Worm (Caenorhabditis elegans) whole organism, young adult: ENCODE data around the gene ras-1.

ENCODE experiments used
- F10E7.11 ChIP-seq: sonication (generic microtip); optimal IDR thresholded peaks from 2 replicates; lab custom pipeline; 2017; ENCODE audit warnings: mild to moderate bottlenecking, missing genetic modification characterization, moderate library complexity, missing compliant biosample characterization
- F39B2.1 ChIP-seq: fragments of 200-800 bp; sonication (Bioruptor generic); IDR thresholded peaks from 2 replicates; pipeline ENCODE4 v1.3.6; 2022; ENCODE audit warnings: missing genetic modification reagents, missing genetic modification characterization, missing compliant biosample characterization
- F49E8.2 ChIP-seq: sonication (generic microtip); optimal IDR thresholded peaks from 3 replicates; lab custom pipeline; 2017; ENCODE audit warnings: missing genetic modification characterization, mild to moderate bottlenecking, missing compliant biosample characterization, antibody characterized with exemption, moderate library complexity; ENCODE audit not compliant: insufficient read depth
- K12H6.12 ChIP-seq: fragments of 200-800 bp; sonication (Bioruptor generic); optimal IDR thresholded peaks from 2 replicates; lab custom pipeline; 2018; ENCODE audit warnings: mild to moderate bottlenecking, missing genetic modification characterization, missing compliant biosample characterization
- T26A5.8 ChIP-seq: sonication (generic microtip); optimal IDR thresholded peaks from 2 replicates; lab custom pipeline; 2016; ENCODE audit warnings: missing genetic modification characterization, missing compliant biosample characterization
- ZK185.1 ChIP-seq: sonication (generic microtip); optimal IDR thresholded peaks from 2 replicates; lab custom pipeline; 2016; ENCODE audit warnings: mild to moderate bottlenecking, missing genetic modification characterization, missing compliant biosample characterization; ENCODE audit not compliant: poor library complexity, severe bottlenecking
- atf-7 ChIP-seq: sonication (generic microtip); optimal IDR thresholded peaks from 2 replicates; lab custom pipeline; 2017; ENCODE audit warnings: mild to moderate bottlenecking, missing genetic modification characterization, missing compliant biosample characterization
- attf-5 ChIP-seq: fragments of 200-800 bp; sonication (Bioruptor generic); optimal IDR thresholded peaks from 2 replicates; lab custom pipeline; 2018; ENCODE audit warnings: mild to moderate bottlenecking, missing genetic modification characterization, missing compliant biosample characterization
- attf-6 ChIP-seq: fragments of 200-800 bp; sonication (Bioruptor generic); IDR thresholded peaks from 2 replicates; pipeline ENCODE4 v1.3.6; 2022; ENCODE audit warnings: missing genetic modification reagents, missing genetic modification characterization, missing compliant biosample characterization
- cebp-1 ChIP-seq, 2 experiments: fragments of 200-800 bp in 1 of 2; sonication (Bioruptor generic) in 1 of 2; sonication (generic microtip) in 1 of 2; IDR thresholded peaks in 1 of 2; optimal IDR thresholded peaks in 1 of 2; 2 replicates each; pipeline versions ENCODE4 v1.3.6 to Lab custom; 2017 to 2022; ENCODE audit warnings: missing compliant biosample characterization in 2 of 2, missing genetic modification characterization in 2 of 2, mild to moderate bottlenecking in 1 of 2, missing genetic modification reagents in 1 of 2, moderate library complexity in 1 of 2
- ceh-91 ChIP-seq: fragments of 200-800 bp; sonication (Bioruptor generic); IDR thresholded peaks from 2 replicates; pipeline ENCODE4 v1.3.6; 2022; ENCODE audit warnings: missing genetic modification reagents, missing genetic modification characterization, missing compliant biosample characterization
- ets-4 ChIP-seq: fragments of 200-800 bp; sonication (Bioruptor generic); optimal IDR thresholded peaks from 2 replicates; lab custom pipeline; 2018; ENCODE audit warnings: mild to moderate bottlenecking, missing genetic modification characterization, missing compliant biosample characterization
- hlh-12 ChIP-seq: sonication (generic microtip); optimal IDR thresholded peaks from 2 replicates; lab custom pipeline; 2016; ENCODE audit warnings: missing genetic modification characterization, missing compliant biosample characterization
- hmg-1.2 ChIP-seq: fragments of 200-800 bp; sonication (Bioruptor generic); IDR thresholded peaks from 2 replicates; pipeline ENCODE4 v1.3.6; 2022; ENCODE audit warnings: missing genetic modification reagents, missing genetic modification characterization, missing compliant biosample characterization
- let-526 ChIP-seq: fragments of 200-800 bp; sonication (Bioruptor generic); IDR thresholded peaks from 2 replicates; pipeline ENCODE4 v1.3.6; 2022; ENCODE audit warnings: missing genetic modification reagents, missing genetic modification characterization, missing compliant biosample characterization
- lir-1 ChIP-seq: fragments of 200-800 bp; sonication (Bioruptor generic); conservative IDR thresholded peaks from 2 replicates; pipeline ENCODE4 v1.3.6; 2022; ENCODE audit warnings: missing genetic modification reagents, missing genetic modification characterization, missing compliant biosample characterization
- lsy-27 ChIP-seq: sonication (generic microtip); optimal IDR thresholded peaks from 2 replicates; lab custom pipeline; 2017; ENCODE audit warnings: missing genetic modification characterization, mild to moderate bottlenecking, missing compliant biosample characterization, antibody characterized with exemption, missing genotype, borderline replicate concordance; ENCODE audit not compliant: insufficient read depth
- madf-8 ChIP-seq: fragments of 200-800 bp; sonication (Bioruptor generic); conservative IDR thresholded peaks from 2 replicates; pipeline ENCODE4 v1.3.6; 2022; ENCODE audit warnings: missing genetic modification reagents, missing genetic modification characterization, missing compliant biosample characterization
- pbrm-1 ChIP-seq: fragments of 200-800 bp; sonication (Bioruptor generic); IDR thresholded peaks from 2 replicates; pipeline ENCODE4 v1.3.6; 2022; ENCODE audit warnings: missing genetic modification reagents, missing genetic modification characterization, missing compliant biosample characterization
- rec-8 ChIP-seq, 2 experiments: sonication (generic microtip); optimal IDR thresholded peaks; 2 replicates each; lab custom pipeline; 2016; ENCODE audit warnings: mild to moderate bottlenecking in 2 of 2, missing genetic modification characterization in 2 of 2, missing genetic modification reagents in 2 of 2, missing genotype in 2 of 2, missing biosample characterization in 1 of 2, missing compliant biosample characterization in 1 of 2, moderate library complexity in 1 of 2
- snpc-1.3 ChIP-seq: sonication (generic microtip); optimal IDR thresholded peaks from 2 replicates; lab custom pipeline; 2017; ENCODE audit warnings: missing genetic modification characterization, mild to moderate bottlenecking, missing compliant biosample characterization, antibody characterized with exemption, moderate library complexity, missing genotype, missing genetic modification reagents; ENCODE audit not compliant: insufficient read depth
- ztf-25 ChIP-seq: fragments of 200-800 bp; sonication (Bioruptor generic); IDR thresholded peaks from 2 replicates; pipeline ENCODE4 v1.3.6; 2022; ENCODE audit warnings: missing genetic modification reagents, missing genetic modification characterization, missing compliant biosample characterization
- ztf-3 ChIP-seq: fragments of 200-800 bp; sonication (Bioruptor generic); optimal IDR thresholded peaks from 2 replicates; lab custom pipeline; 2018; ENCODE audit warnings: mild to moderate bottlenecking, missing genetic modification characterization, missing compliant biosample characterization

The ras-1 gene

ce11 chrII:12300680-12301079 lies 51.4 kb downstream of the ras-1 start:
- TF ChIP-seq attf-6 (GFP tag; lab: Robert Waterston, UW) = 0 out of 2 replicates have a peak, but pooled peaks have one; percentile 36
- TF ChIP-seq ztf-25 (GFP tag; lab: Robert Waterston, UW) = no peak
- no peak for TF ChIP-seq pbrm-1 (GFP tag; lab: Robert Waterston, UW)
- peak; percentile 25 for TF ChIP-seq snpc-1.3
- no peak for TF ChIP-seq hmg-1.2 (GFP tag; lab: Robert Waterston, UW)
- TF ChIP-seq atf-7 (tag; lab: Kevin White, UChicago) = no peak
- no peak for TF ChIP-seq K12H6.12 (tag; lab: Kevin White, UChicago)
- TF ChIP-seq lsy-27 (tag; lab: Kevin White, UChicago) = no peak
- peak; percentile 41 for TF ChIP-seq F49E8.2
- TF ChIP-seq ets-4 (GFP tag; lab: Kevin White, UChicago) = no peak
- TF ChIP-seq lir-1 = no peak

- TF ChIP-seq F39B2.1 (GFP tag; lab: Robert Waterston, UW) = no peak
- TF ChIP-seq let-526 (GFP tag; lab: Robert Waterston, UW) = no peak
- TF ChIP-seq pbrm-1 (GFP tag; lab: Robert Waterston, UW) = no peak
- TF ChIP-seq ZK185.1 (tag; lab: Kevin White, UChicago) = no peak
- TF ChIP-seq cebp-1 (GFP tag; IDR thresholded peaks at IDR 0.05; lab: Robert Waterston, UW) = no peak
- TF ChIP-seq cebp-1 (tag; optimal IDR thresholded peaks at IDR 0.05; lab: Kevin White, UChicago) = no peak
- no peak for TF ChIP-seq lsy-27 (tag; lab: Kevin White, UChicago)
- TF ChIP-seq lir-1 = no peak
- TF ChIP-seq ceh-91 (GFP tag; lab: Robert Waterston, UW) = no peak
- TF ChIP-seq ztf-3 (GFP tag; lab: Kevin White, UChicago) = no peak
- TF ChIP-seq F10E7.11 (tag; lab: Kevin White, UChicago) = no peak
- TF ChIP-seq hlh-12 (tag; lab: Kevin White, UChicago) = no peak
- no peak for TF ChIP-seq madf-8 (GFP tag; lab: Robert Waterston, UW)
- TF ChIP-seq T26A5.8 (tag; lab: Kevin White, UChicago) = no peak
- TF ChIP-seq rec-8 (tag; optimal IDR thresholded peaks at IDR 0.05; lab: Kevin White, UChicago) = no peak
- no peak for TF ChIP-seq attf-5
These were observed 55.5 kb downstream of the ras-1 start for ce11 chrII:12296591-12296990.
